Fruit fly (Drosophila melanogaster) whole organism: ENCODE results near the gene CG34136.

Experiments used
- CG8478 ChIP-seq: fragments of >200 bp; optimal IDR thresholded peaks from 2 replicates; lab custom pipeline; 2018; ENCODE audit warnings: inconsistent platforms
- Dll ChIP-seq: fragments of >200 bp; optimal IDR thresholded peaks from 2 replicates; lab custom pipeline; 2017
- EcR ChIP-seq, 2 experiments: fragments of >200 bp; optimal IDR thresholded peaks; 2 replicates each; lab custom pipeline; 2017; ENCODE audit warnings: missing biosample characterization in 2 of 2, missing genetic modification characterization in 2 of 2, missing genetic modification reagents in 2 of 2
- pan ChIP-seq: fragments of >200 bp; optimal IDR thresholded peaks from 2 replicates; lab custom pipeline; 2017
- psq ChIP-seq: fragments of >200 bp; optimal IDR thresholded peaks from 2 replicates; lab custom pipeline; 2017
- usp ChIP-seq: fragments of >200 bp; optimal IDR thresholded peaks from 2 replicates; lab custom pipeline; 2017; ENCODE audit warnings: missing biosample characterization, missing genetic modification characterization, mixed read lengths

The CG34136 gene

dm6 chr2L:21142501-21142849 is 45.8 kb downstream of the CG34136 start:
- TF ChIP-seq psq (lab: Kevin White, UChicago) = no peak
- no peak for TF ChIP-seq CG8478 (lab: Kevin White, UChicago)
- no peak for TF ChIP-seq pan (lab: Kevin White, UChicago)
- TF ChIP-seq usp (GFP tag; lab: Kevin White, UChicago) = no peak
- no peak for TF ChIP-seq EcR (GFP tag; optimal IDR thresholded peaks at IDR 0.05; lab: Kevin White, UChicago)
- TF ChIP-seq Dll (lab: Kevin White, UChicago) = no peak

dm6 chr2L:21142972-21143385 is 46.3 kb downstream of the CG34136 start, which contains the start of gene pths:
pths (plus strand) TSS chr2L:21143229.
- TF ChIP-seq CG8478 (lab: Kevin White, UChicago) = no peak
- no peak for TF ChIP-seq psq (lab: Kevin White, UChicago)
- TF ChIP-seq Dll (lab: Kevin White, UChicago) = no peak
- no peak for TF ChIP-seq usp (GFP tag; lab: Kevin White, UChicago)
- TF ChIP-seq pan (lab: Kevin White, UChicago) = no peak
- no peak for TF ChIP-seq EcR (GFP tag; optimal IDR thresholded peaks at IDR 0.05; lab: Kevin White, UChicago)

- TF ChIP-seq psq (lab: Kevin White, UChicago) (no peak), usp (GFP tag; lab: Kevin White, UChicago) (no peak), Dll (lab: Kevin White, UChicago) (no peak), pan (lab: Kevin White, UChicago) (no peak), EcR (GFP tag; optimal IDR thresholded peaks at IDR 0.05; lab: Kevin White, UChicago) (no peak), CG8478 (lab: Kevin White, UChicago) (no peak)
Observed at dm6 chr2L:21148242-21148641, 51.5 kb downstream of the CG34136 start, which contains the start of gene del. del (minus strand) TSS chr2L:21148546.
